Fruit fly (Drosophila melanogaster) whole organism, embryonic: Measurements from ENCODE around the gene HIP-R.
A peak's percentile ranks its signal among the peaks of the same experiment; 100 is the strongest.

Experiments
- Abd-B ChIP-seq: fragments of 200-800 bp; sonication (Bioruptor generic); optimal IDR thresholded peaks from 2 replicates; lab custom pipeline; 2018; ENCODE audit warnings: missing biosample characterization, mild to moderate bottlenecking, missing genetic modification characterization, moderate library complexity
- Atf6 ChIP-seq: fragments of 200-800 bp; sonication (Bioruptor generic); IDR thresholded peaks from 2 replicates; pipeline ENCODE4 v1.3.6; 2022; ENCODE audit warnings: missing biosample characterization, missing genetic modification characterization
- Bgb ChIP-seq: fragments of 200-800 bp; sonication (Bioruptor generic); IDR thresholded peaks from 2 replicates; pipeline ENCODE4 v1.3.6; 2022; ENCODE audit warnings: missing biosample characterization, missing genetic modification characterization; ENCODE audit not compliant: partially characterized antibody
- CG10654 ChIP-seq: fragments of 200-800 bp; sonication (Bioruptor generic); optimal IDR thresholded peaks from 2 replicates; lab custom pipeline; 2016; ENCODE audit warnings: missing biosample characterization, missing genetic modification characterization
- CG11085 ChIP-seq: fragments of 200-800 bp; sonication (Bioruptor generic); IDR thresholded peaks from 2 replicates; pipeline ENCODE4 v1.3.6; 2022; ENCODE audit warnings: missing biosample characterization, missing genetic modification characterization
- CG12236 ChIP-seq: fragments of 200-800 bp; sonication (Bioruptor generic); optimal IDR thresholded peaks from 2 replicates; lab custom pipeline; 2016; ENCODE audit warnings: missing biosample characterization, missing genetic modification characterization
- CG16779 ChIP-seq: fragments of 200-800 bp; sonication (Bioruptor generic); IDR thresholded peaks from 2 replicates; pipeline ENCODE4 v1.3.6; 2022; ENCODE audit warnings: missing biosample characterization, missing genetic modification characterization
- CG1832 ChIP-seq: fragments of 200-800 bp; sonication (Bioruptor generic); optimal IDR thresholded peaks from 2 replicates; lab custom pipeline; 2017; ENCODE audit warnings: missing biosample characterization, mild to moderate bottlenecking, missing genetic modification characterization, inconsistent platforms
- CG2678 ChIP-seq: fragments of 200-800 bp; sonication (Bioruptor generic); optimal IDR thresholded peaks from 3 replicates; lab custom pipeline; 2019; ENCODE audit warnings: missing biosample characterization, mild to moderate bottlenecking, missing genetic modification characterization, moderate library complexity
- CG32532 ChIP-seq: fragments of 200-800 bp; sonication (Bioruptor generic); IDR thresholded peaks from 2 replicates; pipeline ENCODE4 v1.3.6; 2022; ENCODE audit warnings: missing biosample characterization, missing genetic modification characterization
- CG32767 ChIP-seq: fragments of 200-800 bp; sonication (Bioruptor generic); IDR thresholded peaks from 2 replicates; pipeline ENCODE4 v1.3.6; 2022; ENCODE audit warnings: missing biosample characterization, missing genetic modification characterization
- CG4282 ChIP-seq: fragments of 200-800 bp; sonication (Bioruptor generic); optimal IDR thresholded peaks from 2 replicates; lab custom pipeline; 2016; ENCODE audit warnings: missing biosample characterization, missing genetic modification characterization
- CG4730 ChIP-seq: fragments of 200-800 bp; sonication (Bioruptor generic); IDR thresholded peaks from 2 replicates; pipeline ENCODE4 v1.3.6; 2022; ENCODE audit warnings: missing biosample characterization, missing genetic modification characterization
- CG4820 ChIP-seq: fragments of 200-800 bp; sonication (Bioruptor generic); optimal IDR thresholded peaks from 3 replicates; lab custom pipeline; 2016; ENCODE audit warnings: missing biosample characterization, missing genetic modification characterization
- CG8089 ChIP-seq: fragments of 200-800 bp; sonication (Bioruptor generic); optimal IDR thresholded peaks from 3 replicates; lab custom pipeline; 2016; ENCODE audit warnings: missing biosample characterization, missing genetic modification characterization
- CoRest ChIP-seq: fragments of 200-800 bp; sonication (Bioruptor generic); optimal IDR thresholded peaks from 3 replicates; lab custom pipeline; 2018; ENCODE audit warnings: missing biosample characterization, mild to moderate bottlenecking, missing genetic modification characterization, moderate library complexity
- Doc3 ChIP-seq: fragments of 200-800 bp; sonication (Bioruptor generic); IDR thresholded peaks from 3 replicates; pipeline ENCODE4 v1.3.6; 2022; ENCODE audit warnings: missing biosample characterization, missing genetic modification characterization; ENCODE audit not compliant: partially characterized antibody
- E2f1 ChIP-seq: fragments of 200-800 bp; sonication (Bioruptor generic); IDR thresholded peaks from 2 replicates; pipeline ENCODE4 v1.3.6; 2022; ENCODE audit warnings: missing biosample characterization, missing genetic modification characterization
- Eip74EF ChIP-seq, 2 experiments: fragments of 200-800 bp in 1 of 2; fragments of >200 bp in 1 of 2; sonication (Bioruptor generic) in 1 of 2; optimal IDR thresholded peaks; 2 replicates each; lab custom pipeline; 2017 to 2019; ENCODE audit warnings: missing biosample characterization in 2 of 2, missing genetic modification characterization in 2 of 2, mild to moderate bottlenecking in 1 of 2, moderate library complexity in 1 of 2
- HmgD ChIP-seq: fragments of 200-800 bp; sonication (Bioruptor generic); optimal IDR thresholded peaks from 3 replicates; lab custom pipeline; 2016; ENCODE audit warnings: missing biosample characterization, missing genetic modification characterization
- Hr39 ChIP-seq: fragments of >200 bp; optimal IDR thresholded peaks from 2 replicates; lab custom pipeline; 2017
- Kr ChIP-seq: fragments of 200-800 bp; sonication (Bioruptor generic); optimal IDR thresholded peaks from 2 replicates; lab custom pipeline; 2017; ENCODE audit warnings: missing biosample characterization, mild to moderate bottlenecking, missing genetic modification characterization
- MBD-R2 ChIP-seq: fragments of 200-800 bp; sonication (Bioruptor generic); IDR thresholded peaks from 2 replicates; pipeline ENCODE4 v1.3.6; 2022; ENCODE audit warnings: missing biosample characterization, missing genetic modification characterization
- MTF-1 ChIP-seq: fragments of 200-800 bp; sonication (Bioruptor generic); optimal IDR thresholded peaks from 2 replicates; lab custom pipeline; 2018; ENCODE audit warnings: missing biosample characterization, mild to moderate bottlenecking, missing genetic modification characterization, borderline replicate concordance
- Max ChIP-seq: fragments of 200-800 bp; sonication (Bioruptor generic); optimal IDR thresholded peaks from 2 replicates; lab custom pipeline; 2016; ENCODE audit warnings: missing biosample characterization, mild to moderate bottlenecking, missing genetic modification characterization
- Oaz ChIP-seq: fragments of 200-800 bp; sonication (Bioruptor generic); IDR thresholded peaks from 2 replicates; pipeline ENCODE4 v1.3.6; 2022; ENCODE audit warnings: missing biosample characterization, missing genetic modification characterization
- Ptx1 ChIP-seq: fragments of 200-800 bp; sonication (Bioruptor generic); IDR thresholded peaks from 2 replicates; pipeline ENCODE4 v1.3.6; 2022; ENCODE audit warnings: missing biosample characterization, missing genetic modification characterization
- Sox102F ChIP-seq: fragments of 200-800 bp; sonication (Bioruptor generic); optimal IDR thresholded peaks from 2 replicates; lab custom pipeline; 2018; ENCODE audit warnings: missing biosample characterization, mild to moderate bottlenecking, missing genetic modification characterization, moderate library complexity
- Stat92E ChIP-seq, 3 experiments: fragments of >200 bp in 2 of 3; fragments of 200-800 bp in 1 of 3; sonication (Bioruptor generic) in 1 of 3; optimal IDR thresholded peaks; 2 replicates each; lab custom pipeline; 2017 to 2019; ENCODE audit warnings: missing biosample characterization in 3 of 3, missing genetic modification characterization in 3 of 3, mild to moderate bottlenecking in 1 of 3, moderate library complexity in 1 of 3
- Vsx1 ChIP-seq: fragments of 200-800 bp; sonication (Bioruptor generic); optimal IDR thresholded peaks from 2 replicates; lab custom pipeline; 2017; ENCODE audit warnings: missing biosample characterization, mild to moderate bottlenecking, missing genetic modification characterization, missing genetic modification reagents
- abd-A ChIP-seq: fragments of 200-800 bp; sonication (Bioruptor generic); optimal IDR thresholded peaks from 3 replicates; lab custom pipeline; 2019; ENCODE audit warnings: missing biosample characterization, mild to moderate bottlenecking, missing genetic modification characterization, moderate library complexity
- bcd ChIP-seq: fragments of 200-800 bp; sonication (Bioruptor generic); optimal IDR thresholded peaks from 2 replicates; lab custom pipeline; 2017; ENCODE audit warnings: missing biosample characterization, mild to moderate bottlenecking, missing genetic modification characterization
- corto ChIP-seq: fragments of 200-800 bp; sonication (Bioruptor generic); optimal IDR thresholded peaks from 2 replicates; lab custom pipeline; 2016; ENCODE audit warnings: missing biosample characterization, mild to moderate bottlenecking, missing genetic modification characterization, moderate library complexity
- crp ChIP-seq, 2 experiments: fragments of 200-800 bp; sonication (Bioruptor generic); optimal IDR thresholded peaks; 2 replicates in 1 of 2; 3 replicates in 1 of 2; lab custom pipeline; 2017; ENCODE audit warnings: missing biosample characterization in 2 of 2, missing genetic modification characterization in 2 of 2, mild to moderate bottlenecking in 1 of 2, moderate library complexity in 1 of 2
- dimm ChIP-seq: fragments of 200-800 bp; sonication (Bioruptor generic); IDR thresholded peaks from 2 replicates; pipeline ENCODE4 v1.3.6; 2022; ENCODE audit warnings: missing biosample characterization, missing genetic modification characterization
- dysf ChIP-seq: fragments of 200-800 bp; sonication (Bioruptor generic); IDR thresholded peaks from 3 replicates; pipeline ENCODE4 v1.3.6; 2022; ENCODE audit warnings: missing biosample characterization, missing genetic modification characterization
- fd64A ChIP-seq: fragments of 200-800 bp; sonication (Bioruptor generic); optimal IDR thresholded peaks from 3 replicates; lab custom pipeline; 2018; ENCODE audit warnings: missing biosample characterization, mild to moderate bottlenecking, missing genetic modification characterization
- her ChIP-seq: fragments of 200-800 bp; sonication (Bioruptor generic); optimal IDR thresholded peaks from 2 replicates; lab custom pipeline; 2016; ENCODE audit warnings: missing biosample characterization, missing genetic modification characterization
- nom ChIP-seq: fragments of 200-800 bp; sonication (Bioruptor generic); optimal IDR thresholded peaks from 2 replicates; lab custom pipeline; 2017; ENCODE audit warnings: missing biosample characterization, missing genetic modification characterization, mild to moderate bottlenecking, moderate library complexity, missing genetic modification reagents
- org-1 ChIP-seq: fragments of 200-800 bp; sonication (Bioruptor generic); optimal IDR thresholded peaks from 2 replicates; lab custom pipeline; 2017; ENCODE audit warnings: missing biosample characterization, missing genetic modification characterization
- pita ChIP-seq: fragments of 200-800 bp; sonication (Bioruptor generic); optimal IDR thresholded peaks from 2 replicates; lab custom pipeline; 2017; ENCODE audit warnings: missing biosample characterization, mild to moderate bottlenecking, missing genetic modification characterization
- pnt ChIP-seq: fragments of 200-800 bp; sonication (Bioruptor generic); optimal IDR thresholded peaks from 3 replicates; lab custom pipeline; 2016; ENCODE audit warnings: missing biosample characterization, missing genetic modification characterization
- schlank ChIP-seq: fragments of 200-800 bp; sonication (Bioruptor generic); optimal IDR thresholded peaks from 2 replicates; lab custom pipeline; 2018; ENCODE audit warnings: missing biosample characterization, mild to moderate bottlenecking, missing genetic modification characterization
- sd ChIP-seq: fragments of 200-800 bp; sonication (Bioruptor generic); optimal IDR thresholded peaks from 3 replicates; lab custom pipeline; 2018; ENCODE audit warnings: missing biosample characterization, mild to moderate bottlenecking, missing genetic modification characterization, moderate library complexity
- sim ChIP-seq: fragments of 200-800 bp; sonication (Bioruptor generic); IDR thresholded peaks from 2 replicates; pipeline ENCODE4 v1.3.6; 2022; ENCODE audit warnings: missing biosample characterization, missing genetic modification characterization
- tap ChIP-seq: fragments of 200-800 bp; optimal IDR thresholded peaks from 3 replicates; lab custom pipeline; 2019; ENCODE audit warnings: missing biosample characterization, mild to moderate bottlenecking, missing genetic modification characterization, moderate library complexity
- tgo ChIP-seq: fragments of 200-800 bp; sonication (Bioruptor generic); IDR thresholded peaks from 3 replicates; pipeline ENCODE4 v1.3.6; 2022; ENCODE audit warnings: missing biosample characterization, missing genetic modification characterization
- toy ChIP-seq: fragments of 200-800 bp; sonication (Bioruptor generic); IDR thresholded peaks from 2 replicates; pipeline ENCODE4 v1.3.6; 2022; ENCODE audit warnings: missing biosample characterization, missing genetic modification characterization
- zen ChIP-seq: fragments of 200-800 bp; sonication (Bioruptor generic); optimal IDR thresholded peaks from 3 replicates; lab custom pipeline; 2018; ENCODE audit warnings: missing biosample characterization, mild to moderate bottlenecking, missing genetic modification characterization, moderate library complexity

HIP-R gene

DNA sequence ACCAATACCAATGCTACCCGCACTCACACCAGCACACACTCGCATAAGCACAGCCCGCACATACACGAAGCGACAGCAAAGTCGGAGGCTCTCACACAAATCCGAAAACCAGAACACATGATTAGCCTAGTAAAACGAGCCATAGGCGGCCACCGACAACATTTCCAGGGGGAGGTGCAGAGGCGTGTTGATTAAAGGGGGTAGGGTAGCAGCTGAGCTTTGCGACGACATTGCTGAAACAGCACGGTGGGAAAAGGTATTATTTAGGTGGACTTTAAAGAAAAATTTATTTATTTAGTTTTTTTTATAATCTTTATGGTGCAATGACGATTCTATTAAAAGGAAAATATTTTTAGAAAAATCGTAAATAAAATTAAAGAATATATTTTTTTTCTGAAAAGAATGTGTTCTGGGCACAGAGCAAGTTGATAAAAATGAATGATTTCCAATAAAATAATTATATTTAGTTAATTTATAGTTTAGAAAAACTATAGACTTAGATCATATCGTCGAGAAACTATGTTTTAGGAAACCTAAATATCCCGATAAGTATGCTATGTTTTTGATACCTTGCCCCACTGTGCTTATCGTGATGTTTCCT, 45.8 kb upstream of the HIP-R start (continued):
- TF ChIP-seq sim (GFP tag; lab: Robert Waterston, UW): no peak
- TF ChIP-seq tap (tag; lab: Kevin White, UChicago): peak; percentile 79
- no peak for TF ChIP-seq Hr39 (lab: Kevin White, UChicago)
- no peak for TF ChIP-seq fd64A (GFP tag; lab: Kevin White, UChicago)
- peak; percentile 31 for TF ChIP-seq CG1832 (GFP tag; lab: Kevin White, UChicago)
- TF ChIP-seq bcd: peak; percentile 89
- TF ChIP-seq org-1 (GFP tag; lab: Kevin White, UChicago): peak; percentile 78
- peak; percentile 81 for TF ChIP-seq CG4820 (GFP tag; lab: Kevin White, UChicago)
- peak; percentile 95 for TF ChIP-seq CoRest (tag; lab: Kevin White, UChicago)
- no peak for TF ChIP-seq sd
- TF ChIP-seq zen (tag; lab: Kevin White, UChicago): peak; percentile 50
- TF ChIP-seq CG16779: peak; percentile 66
- no peak for TF ChIP-seq toy (GFP tag; lab: Robert Waterston, UW)
- TF ChIP-seq crp (GFP tag; optimal IDR thresholded peaks at IDR 0.05; lab: Kevin White, UChicago): peak in 1 of 2 experiments; percentile 20
- TF ChIP-seq CG32767 (GFP tag; lab: Robert Waterston, UW): peak; percentile 70; the same call in 1 of the 2 replicates
- TF ChIP-seq E2f1 (GFP tag; lab: Robert Waterston, UW): peak; percentile 74
- TF ChIP-seq her (GFP tag; lab: Kevin White, UChicago): no peak
- 0 out of 2 replicates have a peak, but pooled peaks have one; percentile 30 for TF ChIP-seq dimm
- peak; percentile 81 for TF ChIP-seq Max (GFP tag; lab: Kevin White, UChicago)
- TF ChIP-seq Abd-B (GFP tag; lab: Kevin White, UChicago): peak; percentile 75
- TF ChIP-seq pnt (GFP tag; lab: Kevin White, UChicago): peak; percentile 37
- no peak for TF ChIP-seq nom
- TF ChIP-seq CG10654: peak; percentile 81
- TF ChIP-seq dysf (GFP tag; lab: Robert Waterston, UW): peak; percentile 85
- TF ChIP-seq CG11085 (GFP tag; lab: Robert Waterston, UW): peak; percentile 62
- no peak for TF ChIP-seq Kr (GFP tag; lab: Kevin White, UChicago)
- TF ChIP-seq Bgb: peak; percentile 39; the same call in 1 of the 2 replicates
- peak; percentile 45 for TF ChIP-seq Oaz (GFP tag; lab: Robert Waterston, UW)
- no peak for TF ChIP-seq MTF-1 (GFP tag; lab: Kevin White, UChicago)
- peak; percentile 59 for TF ChIP-seq CG4730 (GFP tag; lab: Robert Waterston, UW)
- TF ChIP-seq HmgD: no peak
- peak; percentile 74 for TF ChIP-seq Atf6
- no peak for TF ChIP-seq corto
- peak; percentile 75 for TF ChIP-seq tgo (GFP tag; lab: Robert Waterston, UW)
- TF ChIP-seq pita (GFP tag; lab: Kevin White, UChicago): no peak
- no peak for TF ChIP-seq Stat92E (GFP tag; optimal IDR thresholded peaks at IDR 0.05; lab: Kevin White, UChicago)
- no peak for TF ChIP-seq CG12236 (GFP tag; lab: Kevin White, UChicago)
- TF ChIP-seq Doc3 (GFP tag; lab: Robert Waterston, UW): no peak
- TF ChIP-seq Vsx1: peak; percentile 98
- peak; percentile 82 for TF ChIP-seq CG32532
- peak; percentile 95 for TF ChIP-seq CG2678 (tag; lab: Kevin White, UChicago)
- TF ChIP-seq CG4282 (GFP tag; lab: Kevin White, UChicago): no peak
- peak in 1 of 2 experiments; percentile 72 for TF ChIP-seq Eip74EF (GFP tag; optimal IDR thresholded peaks at IDR 0.05; lab: Kevin White, UChicago)
- peak; percentile 74 for TF ChIP-seq abd-A (tag; lab: Kevin White, UChicago)
- TF ChIP-seq schlank: no peak
- TF ChIP-seq CG8089 (GFP tag; lab: Kevin White, UChicago): no peak
- peak; percentile 89 for TF ChIP-seq Ptx1
- TF ChIP-seq Sox102F: peak; percentile 89
- TF ChIP-seq MBD-R2 (GFP tag; lab: Robert Waterston, UW): peak; percentile 34; the same call in 1 of the 2 replicates
